Worm (Caenorhabditis elegans) whole organism, young adult: Measurements from ENCODE around the gene lin-14.

Experiments used
- B0035.1 ChIP-seq: sonication (generic microtip); optimal IDR thresholded peaks from 2 replicates; lab custom pipeline; 2016; ENCODE audit warnings: missing genetic modification characterization, mild to moderate bottlenecking, missing compliant biosample characterization, missing genotype, missing genetic modification reagents
- B0336.3 ChIP-seq: fragments of 200-800 bp; sonication (Bioruptor generic); IDR thresholded peaks from 2 replicates; pipeline ENCODE4 v1.3.6; 2022; ENCODE audit warnings: missing genetic modification characterization, missing compliant biosample characterization
- F33H1.4 ChIP-seq: fragments of 200-800 bp; sonication (Bioruptor generic); IDR thresholded peaks from 2 replicates; pipeline ENCODE4 v1.3.6; 2022; ENCODE audit warnings: missing genetic modification reagents, missing genetic modification characterization, missing compliant biosample characterization
- K12H6.12 ChIP-seq: fragments of 200-800 bp; sonication (Bioruptor generic); optimal IDR thresholded peaks from 2 replicates; lab custom pipeline; 2018; ENCODE audit warnings: mild to moderate bottlenecking, missing genetic modification characterization, missing compliant biosample characterization
- Y53G8AR.9 ChIP-seq: fragments of 200-800 bp; sonication (Bioruptor generic); conservative IDR thresholded peaks from 2 replicates; pipeline ENCODE4 v1.3.6; 2022; ENCODE audit warnings: missing genetic modification reagents, missing genetic modification characterization, missing compliant biosample characterization
- Y56A3A.18 ChIP-seq: fragments of 200-800 bp; sonication (Bioruptor generic); IDR thresholded peaks from 2 replicates; pipeline ENCODE4 v1.3.6; 2022; ENCODE audit warnings: missing genetic modification reagents, missing genetic modification characterization, missing compliant biosample characterization
- ZK185.1 ChIP-seq: sonication (generic microtip); optimal IDR thresholded peaks from 2 replicates; lab custom pipeline; 2016; ENCODE audit warnings: mild to moderate bottlenecking, missing genetic modification characterization, missing compliant biosample characterization; ENCODE audit not compliant: poor library complexity, severe bottlenecking
- akir-1 ChIP-seq: fragments of 200-800 bp; sonication (Bioruptor generic); optimal IDR thresholded peaks from 2 replicates; lab custom pipeline; 2018; ENCODE audit warnings: mild to moderate bottlenecking, missing genetic modification characterization, moderate library complexity, missing compliant biosample characterization
- aptf-3 ChIP-seq: fragments of 200-800 bp; sonication (Bioruptor generic); IDR thresholded peaks from 2 replicates; pipeline ENCODE4 v1.3.6; 2022; ENCODE audit warnings: missing genetic modification characterization, missing compliant biosample characterization
- atf-7 ChIP-seq: sonication (generic microtip); optimal IDR thresholded peaks from 2 replicates; lab custom pipeline; 2017; ENCODE audit warnings: mild to moderate bottlenecking, missing genetic modification characterization, missing compliant biosample characterization
- attf-5 ChIP-seq: fragments of 200-800 bp; sonication (Bioruptor generic); optimal IDR thresholded peaks from 2 replicates; lab custom pipeline; 2018; ENCODE audit warnings: mild to moderate bottlenecking, missing genetic modification characterization, missing compliant biosample characterization
- cebp-1 ChIP-seq, 2 experiments: fragments of 200-800 bp in 1 of 2; sonication (Bioruptor generic) in 1 of 2; sonication (generic microtip) in 1 of 2; IDR thresholded peaks in 1 of 2; optimal IDR thresholded peaks in 1 of 2; 2 replicates each; pipeline versions ENCODE4 v1.3.6 to Lab custom; 2017 to 2022; ENCODE audit warnings: missing compliant biosample characterization in 2 of 2, missing genetic modification characterization in 2 of 2, mild to moderate bottlenecking in 1 of 2, missing genetic modification reagents in 1 of 2, moderate library complexity in 1 of 2
- cebp-2 ChIP-seq: fragments of 200-800 bp; sonication (Bioruptor generic); IDR thresholded peaks from 2 replicates; pipeline ENCODE4 v1.3.6; 2022; ENCODE audit warnings: missing genetic modification characterization, missing compliant biosample characterization
- ceh-40 ChIP-seq: fragments of 200-800 bp; sonication (Bioruptor generic); IDR thresholded peaks from 2 replicates; pipeline ENCODE4 v1.3.6; 2022; ENCODE audit warnings: missing genetic modification characterization, missing compliant biosample characterization
- chd-7 ChIP-seq: sonication (generic microtip); optimal IDR thresholded peaks from 2 replicates; lab custom pipeline; 2016; ENCODE audit warnings: mild to moderate bottlenecking, missing genetic modification characterization, moderate library complexity, missing compliant biosample characterization
- dox-1 ChIP-seq: fragments of 200-800 bp; sonication (Bioruptor generic); IDR thresholded peaks from 2 replicates; pipeline ENCODE4 v1.3.6; 2022; ENCODE audit warnings: missing genetic modification reagents, missing genetic modification characterization, missing compliant biosample characterization
- ets-4 ChIP-seq: fragments of 200-800 bp; sonication (Bioruptor generic); optimal IDR thresholded peaks from 2 replicates; lab custom pipeline; 2018; ENCODE audit warnings: mild to moderate bottlenecking, missing genetic modification characterization, missing compliant biosample characterization
- gei-17 ChIP-seq: fragments of 200-800 bp; sonication (Bioruptor generic); optimal IDR thresholded peaks from 2 replicates; lab custom pipeline; 2018; ENCODE audit warnings: mild to moderate bottlenecking, missing genetic modification characterization, missing compliant biosample characterization
- him-1 ChIP-seq: sonication (generic microtip); optimal IDR thresholded peaks from 2 replicates; lab custom pipeline; 2016; ENCODE audit warnings: missing genotype, missing genetic modification reagents, missing genetic modification characterization, missing compliant biosample characterization
- hmg-1.2 ChIP-seq: fragments of 200-800 bp; sonication (Bioruptor generic); IDR thresholded peaks from 2 replicates; pipeline ENCODE4 v1.3.6; 2022; ENCODE audit warnings: missing genetic modification reagents, missing genetic modification characterization, missing compliant biosample characterization
- let-607 ChIP-seq, 2 experiments: fragments of 200-800 bp in 1 of 2; sonication (Bioruptor generic) in 1 of 2; sonication (generic microtip) in 1 of 2; optimal IDR thresholded peaks; 2 replicates each; lab custom pipeline; 2016 to 2018; ENCODE audit warnings: mild to moderate bottlenecking in 2 of 2, missing compliant biosample characterization in 2 of 2, missing genetic modification characterization in 2 of 2, moderate library complexity in 2 of 2, missing genotype in 1 of 2
- lin-26 ChIP-seq: fragments of 200-800 bp; sonication (Bioruptor generic); IDR thresholded peaks from 2 replicates; pipeline ENCODE4 v1.3.6; 2022; ENCODE audit warnings: missing genetic modification reagents, missing genetic modification characterization, missing compliant biosample characterization
- lin-35 ChIP-seq, 3 experiments: fragments of 150-350 bp in 2 of 3; sonication (generic microtip) in 1 of 3; optimal IDR thresholded peaks; 2 replicates each; lab custom pipeline; 2014 to 2018; ENCODE audit warnings: missing biosample characterization in 3 of 3, missing genetic modification characterization in 3 of 3, missing genetic modification reagents in 3 of 3
- lin-40 ChIP-seq: sonication (generic microtip); optimal IDR thresholded peaks from 2 replicates; lab custom pipeline; 2016; ENCODE audit warnings: missing genetic modification characterization, mild to moderate bottlenecking, missing compliant biosample characterization, missing genotype, missing genetic modification reagents
- lin-54 ChIP-seq: fragments of 200-800 bp; sonication (Bioruptor generic); optimal IDR thresholded peaks from 2 replicates; lab custom pipeline; 2018; ENCODE audit warnings: mild to moderate bottlenecking, missing genetic modification characterization, missing compliant biosample characterization
- madf-10 ChIP-seq: sonication (generic microtip); optimal IDR thresholded peaks from 2 replicates; lab custom pipeline; 2016; ENCODE audit warnings: mild to moderate bottlenecking, missing genetic modification characterization, missing compliant biosample characterization
- madf-6 ChIP-seq: fragments of 200-800 bp; sonication (Bioruptor generic); IDR thresholded peaks from 2 replicates; pipeline ENCODE4 v1.3.6; 2022; ENCODE audit warnings: missing genetic modification reagents, missing genetic modification characterization, missing compliant biosample characterization
- mcd-1 ChIP-seq: fragments of 200-800 bp; sonication (Bioruptor generic); IDR thresholded peaks from 2 replicates; pipeline ENCODE4 v1.3.6; 2022; ENCODE audit warnings: missing genetic modification reagents, missing genetic modification characterization, missing compliant biosample characterization
- nfyb-1 ChIP-seq: fragments of 200-800 bp; sonication (Bioruptor generic); IDR thresholded peaks from 2 replicates; pipeline ENCODE4 v1.3.6; 2022; ENCODE audit warnings: missing genetic modification reagents, missing genetic modification characterization, missing compliant biosample characterization
- nhr-179 ChIP-seq: sonication (generic microtip); optimal IDR thresholded peaks from 2 replicates; lab custom pipeline; 2016; ENCODE audit warnings: mild to moderate bottlenecking, missing genetic modification characterization, missing compliant biosample characterization
- nhr-80 ChIP-seq: sonication (generic microtip); optimal IDR thresholded peaks from 2 replicates; lab custom pipeline; 2016; ENCODE audit warnings: missing genetic modification characterization, missing compliant biosample characterization
- rcor-1 ChIP-seq: fragments of 200-800 bp; sonication (Bioruptor generic); IDR thresholded peaks from 2 replicates; pipeline ENCODE4 v1.3.6; 2022; ENCODE audit warnings: missing genetic modification reagents, missing genetic modification characterization, missing compliant biosample characterization
- snpc-1.1 ChIP-seq: sonication (generic microtip); optimal IDR thresholded peaks from 2 replicates; lab custom pipeline; 2017; ENCODE audit warnings: missing genetic modification characterization, mild to moderate bottlenecking, missing compliant biosample characterization, antibody characterized with exemption, moderate library complexity, missing genotype, missing genetic modification reagents; ENCODE audit not compliant: insufficient read depth
- somi-1 ChIP-seq: fragments of 200-800 bp; sonication (Bioruptor generic); optimal IDR thresholded peaks from 2 replicates; lab custom pipeline; 2018; ENCODE audit warnings: mild to moderate bottlenecking, missing genetic modification characterization, missing compliant biosample characterization
- tbp1 ChIP-seq: fragments of 200-800 bp; sonication (Bioruptor generic); optimal IDR thresholded peaks from 2 replicates; lab custom pipeline; 2018; ENCODE audit warnings: mild to moderate bottlenecking, missing genetic modification characterization, missing compliant biosample characterization
- tlf-1 ChIP-seq: fragments of 200-800 bp; sonication (Bioruptor generic); optimal IDR thresholded peaks from 2 replicates; lab custom pipeline; 2018; ENCODE audit warnings: mild to moderate bottlenecking, missing genetic modification characterization, missing compliant biosample characterization
- zfh-2 ChIP-seq: fragments of 200-800 bp; sonication (Bioruptor generic); conservative IDR thresholded peaks from 2 replicates; pipeline ENCODE4 v1.3.6; 2022; ENCODE audit warnings: missing genetic modification reagents, missing genetic modification characterization, missing compliant biosample characterization
- zim-3 ChIP-seq: sonication (generic microtip); optimal IDR thresholded peaks from 2 replicates; lab custom pipeline; 2017; ENCODE audit warnings: mild to moderate bottlenecking, missing genetic modification characterization, moderate library complexity, missing compliant biosample characterization
- ztf-18 ChIP-seq: sonication (generic microtip); optimal IDR thresholded peaks from 2 replicates; lab custom pipeline; 2016; ENCODE audit warnings: missing genotype, mild to moderate bottlenecking, missing genetic modification characterization, missing compliant biosample characterization

Gene lin-14

DNA sequence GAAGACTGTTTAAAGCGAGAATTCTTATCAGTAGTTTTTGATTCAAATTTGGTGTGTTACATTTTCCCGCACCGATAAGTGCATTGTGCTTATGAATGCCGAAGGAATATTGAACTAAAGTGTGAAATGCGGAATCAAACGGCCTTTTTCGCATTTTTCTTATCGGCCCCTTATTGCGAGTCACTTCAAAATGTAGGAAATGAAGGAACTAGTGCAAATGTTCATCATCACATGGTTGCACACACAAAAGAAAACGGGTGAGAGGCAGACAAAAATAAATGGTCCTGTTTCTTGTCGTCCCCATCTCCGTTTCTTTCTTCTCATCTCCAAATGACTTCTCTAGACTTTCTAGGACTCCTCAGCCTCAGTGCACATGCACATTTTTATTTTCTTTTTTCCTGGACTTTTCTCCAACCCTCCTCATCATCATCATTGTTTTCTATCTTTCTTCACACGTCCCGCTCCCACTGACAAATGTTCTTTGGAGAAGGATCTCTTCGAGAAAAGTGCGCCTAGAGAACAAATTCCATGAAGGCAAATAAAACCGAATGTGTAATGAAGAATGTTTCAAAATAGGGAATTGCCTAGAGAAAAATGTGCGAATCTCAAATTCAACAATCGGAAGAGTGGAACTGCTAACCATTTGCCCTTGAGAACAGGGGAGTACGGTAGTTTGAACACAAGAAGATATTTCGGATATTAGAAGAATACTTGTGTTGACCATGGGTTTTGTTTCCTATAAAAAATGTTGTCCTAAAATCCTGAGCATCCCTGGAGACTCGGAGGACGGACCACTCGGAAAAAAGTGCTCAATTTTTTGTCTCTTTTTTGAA, 873 bp upstream of the lin-14 start:
- no peak for TF ChIP-seq him-1 (tag; lab: Kevin White, UChicago)
- peak; percentile 30 for TF ChIP-seq ets-4 (GFP tag; lab: Kevin White, UChicago)
- peak; percentile 94 for TF ChIP-seq nhr-80 (tag; lab: Kevin White, UChicago)
- TF ChIP-seq let-607 (tag; optimal IDR thresholded peaks at IDR 0.05; lab: Kevin White, UChicago), result peak in 1 of 2 experiments; percentile 4
- TF ChIP-seq B0336.3, result no peak
- peak; percentile 59 for TF ChIP-seq dox-1 (GFP tag; lab: Robert Waterston, UW)
- TF ChIP-seq cebp-1 (GFP tag; IDR thresholded peaks at IDR 0.05; lab: Robert Waterston, UW), result no peak
- peak; percentile 33 for TF ChIP-seq cebp-1 (tag; optimal IDR thresholded peaks at IDR 0.05; lab: Kevin White, UChicago)

DNA sequence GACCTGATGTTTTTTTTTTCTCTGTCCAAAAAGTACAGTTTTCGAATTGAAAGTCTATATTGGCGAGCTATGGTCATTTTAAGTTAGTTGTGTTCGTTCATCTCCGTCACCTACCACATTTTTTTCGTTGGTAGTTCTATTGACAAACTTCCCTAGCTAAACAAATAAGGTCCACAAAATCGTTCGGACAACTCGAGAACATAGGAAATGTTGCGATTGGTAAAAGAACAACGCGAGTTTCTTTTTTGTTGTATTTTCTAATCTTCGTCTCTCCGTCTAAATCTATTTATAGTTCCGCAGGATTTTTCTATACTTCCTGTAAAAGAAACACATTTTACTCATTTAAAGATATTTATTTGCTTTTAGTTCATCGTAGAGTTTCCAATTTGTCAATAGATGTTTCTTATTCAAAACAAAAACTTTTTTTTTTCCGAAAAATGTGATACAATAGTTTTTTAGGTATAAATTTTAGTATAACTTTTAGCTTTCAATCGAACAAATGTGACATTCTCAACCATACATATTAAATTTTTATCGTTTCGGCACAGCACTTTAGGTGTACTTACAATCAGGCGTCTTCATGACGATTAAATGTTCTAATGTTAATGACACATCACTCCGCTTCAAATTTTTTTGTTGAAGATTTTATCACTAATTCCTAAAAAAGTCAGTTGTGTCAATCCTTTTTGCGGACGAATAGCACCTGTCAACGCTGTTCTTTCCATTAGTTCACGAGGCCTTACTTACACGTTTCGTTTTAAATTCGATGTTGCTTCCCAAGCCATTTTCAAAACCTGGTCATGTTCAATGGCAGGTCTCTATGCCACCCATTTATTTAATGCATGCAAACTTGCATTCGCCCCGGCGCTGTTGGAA, 1.3 kb downstream of the lin-14 start:
- TF ChIP-seq nfyb-1 (GFP tag; lab: Robert Waterston, UW), result 0 out of 2 replicates have a peak, but pooled peaks have one; percentile 28
- TF ChIP-seq nhr-80 (tag; lab: Kevin White, UChicago), result peak; percentile 91
- peak; percentile 5 for TF ChIP-seq atf-7
- TF ChIP-seq chd-7 (tag; lab: Kevin White, UChicago), result no peak
- TF ChIP-seq lin-40, result no peak
- TF ChIP-seq let-607 (tag; optimal IDR thresholded peaks at IDR 0.05; lab: Kevin White, UChicago), result peak in 1 of 2 experiments; percentile 46
- no peak for TF ChIP-seq snpc-1.1 (tag; lab: Kevin White, UChicago)

DNA sequence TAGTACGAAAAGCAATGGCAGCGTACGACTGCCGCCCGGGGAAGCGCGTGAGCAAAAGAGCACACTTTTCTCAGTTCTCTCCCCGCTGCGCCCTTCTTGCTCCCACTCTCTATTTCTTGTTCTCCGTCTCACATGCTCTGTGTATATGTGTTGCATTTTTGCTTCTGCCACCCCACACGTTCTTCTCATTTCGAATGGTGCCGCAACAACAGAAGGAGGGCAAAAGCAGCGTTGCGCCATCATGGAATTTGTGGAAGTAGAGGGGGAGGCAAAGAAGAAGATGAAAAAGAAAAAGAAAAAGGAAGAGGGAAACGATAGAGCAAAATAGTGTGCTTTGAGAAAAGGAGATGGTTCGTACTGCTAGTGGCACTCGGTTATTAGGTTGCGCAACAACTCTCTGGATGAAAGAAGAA, 2.0 kb downstream of the lin-14 start:
- TF ChIP-seq ceh-40 (GFP tag; lab: Robert Waterston, UW) (no peak), lin-35 (GFP tag; optimal IDR thresholded peaks at IDR 0.05; lab: Kevin White, UChicago) (peak in 1 of 3 experiments; percentile 50), K12H6.12 (tag; lab: Kevin White, UChicago) (peak; percentile 84), rcor-1 (GFP tag; lab: Robert Waterston, UW) (no peak), ztf-18 (tag; lab: Kevin White, UChicago) (peak; percentile 9), akir-1 (GFP tag; lab: Kevin White, UChicago) (no peak), somi-1 (GFP tag; lab: Kevin White, UChicago) (peak; percentile 67), lin-40 (peak; percentile 28), lin-26 (GFP tag; lab: Robert Waterston, UW) (no peak), lin-54 (GFP tag; lab: Kevin White, UChicago) (no peak), zim-3 (tag; lab: Kevin White, UChicago) (peak; percentile 51), Y53G8AR.9 (GFP tag; lab: Robert Waterston, UW) (no peak), aptf-3 (GFP tag; lab: Robert Waterston, UW) (no peak), mcd-1 (GFP tag; lab: Robert Waterston, UW) (peak; percentile 12; the same call in 1 of the 2 replicates), nhr-179 (tag; lab: Kevin White, UChicago) (peak; percentile 9), attf-5 (GFP tag; lab: Kevin White, UChicago) (peak; percentile 59), ZK185.1 (tag; lab: Kevin White, UChicago) (no peak), madf-10 (tag; lab: Kevin White, UChicago) (peak; percentile 25), Y56A3A.18 (no peak), tbp1 (GFP tag; lab: Kevin White, UChicago) (no peak), nhr-80 (tag; lab: Kevin White, UChicago) (peak; percentile 77), dox-1 (GFP tag; lab: Robert Waterston, UW) (peak; percentile 44; the same call in 1 of the 2 replicates), B0035.1 (tag; lab: Kevin White, UChicago) (peak; percentile 4), F33H1.4 (GFP tag; lab: Robert Waterston, UW) (no peak), him-1 (tag; lab: Kevin White, UChicago) (no peak), cebp-2 (GFP tag; lab: Robert Waterston, UW) (no peak), gei-17 (peak; percentile 6), tlf-1 (GFP tag; lab: Kevin White, UChicago) (peak; percentile 22), chd-7 (tag; lab: Kevin White, UChicago) (peak; percentile 60), B0336.3 (peak; percentile 55; the same call in 1 of the 2 replicates), hmg-1.2 (GFP tag; lab: Robert Waterston, UW) (peak; percentile 22; the same call in 1 of the 2 replicates), zfh-2 (GFP tag; lab: Robert Waterston, UW) (peak; percentile 96), madf-6 (GFP tag; lab: Robert Waterston, UW) (no peak)
